Fruit fly (Drosophila melanogaster) whole organism, wandering third instar larva: ENCODE results near the gene CG5934.
A peak's percentile ranks its signal among the peaks of the same experiment; 100 is the strongest.

Source experiments
- Abd-B ChIP-seq: fragments of >200 bp; optimal IDR thresholded peaks from 2 replicates; lab custom pipeline; 2017; ENCODE audit warnings: missing biosample characterization, missing genetic modification characterization
- CG32264 ChIP-seq: fragments of 200-800 bp; sonication (Bioruptor generic); optimal IDR thresholded peaks from 2 replicates; lab custom pipeline; 2016; ENCODE audit warnings: missing biosample characterization, missing genetic modification characterization
- CG9705 ChIP-seq: fragments of 200-800 bp; sonication (Bioruptor generic); optimal IDR thresholded peaks from 2 replicates; lab custom pipeline; 2018; ENCODE audit warnings: missing biosample characterization, mild to moderate bottlenecking, missing genetic modification characterization
- CrebA ChIP-seq: fragments of 200-800 bp; sonication (Bioruptor generic); optimal IDR thresholded peaks from 2 replicates; lab custom pipeline; 2016; ENCODE audit warnings: missing biosample characterization, mild to moderate bottlenecking, missing genetic modification characterization, borderline replicate concordance
- Dfd ChIP-seq: fragments of >200 bp; optimal IDR thresholded peaks from 2 replicates; lab custom pipeline; 2017; ENCODE audit warnings: missing biosample characterization, missing genetic modification characterization
- Dif ChIP-seq: fragments of 200-275, 200-300 bp; sonication (Bioruptor generic); optimal IDR thresholded peaks from 2 replicates; lab custom pipeline; 2018; ENCODE audit warnings: missing biosample characterization, missing genetic modification characterization; ENCODE audit not compliant: partially characterized antibody
- GATAd ChIP-seq: sonication (Bioruptor generic); optimal IDR thresholded peaks from 2 replicates; lab custom pipeline; 2016; ENCODE audit warnings: missing biosample characterization, missing genetic modification characterization
- HLH106 ChIP-seq: fragments of 200-800 bp; optimal IDR thresholded peaks from 3 replicates; lab custom pipeline; 2019; ENCODE audit warnings: missing biosample characterization, mild to moderate bottlenecking, missing genetic modification characterization, moderate library complexity
- Hnf4 ChIP-seq: fragments of 200-800 bp; sonication (Bioruptor generic); optimal IDR thresholded peaks from 2 replicates; lab custom pipeline; 2016; ENCODE audit warnings: missing biosample characterization, mild to moderate bottlenecking, missing genetic modification characterization
- Hr83 ChIP-seq: fragments of 200-300 bp; sonication (Bioruptor generic); optimal IDR thresholded peaks from 2 replicates; lab custom pipeline; 2016; ENCODE audit warnings: missing biosample characterization, mild to moderate bottlenecking, missing genetic modification characterization, moderate library complexity; ENCODE audit not compliant: poor library complexity, severe bottlenecking
- Jra ChIP-seq: sonication (Bioruptor generic); optimal IDR thresholded peaks from 2 replicates; lab custom pipeline; 2016; ENCODE audit warnings: missing biosample characterization, missing genetic modification characterization
- Mio ChIP-seq: sonication (Bioruptor generic); optimal IDR thresholded peaks from 2 replicates; lab custom pipeline; 2016; ENCODE audit warnings: missing biosample characterization, missing genetic modification characterization
- Myc ChIP-seq: fragments of >200 bp; optimal IDR thresholded peaks from 2 replicates; lab custom pipeline; 2017
- OdsH ChIP-seq: fragments of 200-800 bp; sonication (Bioruptor generic); optimal IDR thresholded peaks from 2 replicates; lab custom pipeline; 2016; ENCODE audit warnings: missing biosample characterization, mild to moderate bottlenecking, missing genetic modification characterization
- Rel ChIP-seq, 2 experiments: fragments of 200-800 bp; sonication (Bioruptor generic) in 1 of 2; optimal IDR thresholded peaks; 2 replicates in 1 of 2; 3 replicates in 1 of 2; lab custom pipeline; 2016 to 2019; ENCODE audit warnings: mild to moderate bottlenecking in 2 of 2, missing biosample characterization in 2 of 2, missing genetic modification characterization in 2 of 2, moderate library complexity in 1 of 2
- Sp1 ChIP-seq: fragments of 200-800 bp; sonication (Bioruptor generic); optimal IDR thresholded peaks from 3 replicates; lab custom pipeline; 2019; ENCODE audit warnings: missing biosample characterization, mild to moderate bottlenecking, missing genetic modification characterization, moderate library complexity
- Vsx2 ChIP-seq: fragments of 200-300, 225-300 bp; sonication (Bioruptor generic); optimal IDR thresholded peaks from 2 replicates; lab custom pipeline; 2018; ENCODE audit warnings: missing biosample characterization, missing genetic modification characterization; ENCODE audit not compliant: partially characterized antibody
- br ChIP-seq: fragments of 200-800 bp; sonication (Bioruptor generic); optimal IDR thresholded peaks from 2 replicates; lab custom pipeline; 2016; ENCODE audit warnings: missing biosample characterization, missing genetic modification characterization
- brk ChIP-seq: fragments of 200-800 bp; sonication (Bioruptor generic); optimal IDR thresholded peaks from 2 replicates; lab custom pipeline; 2016; ENCODE audit warnings: missing biosample characterization, mild to moderate bottlenecking, missing genetic modification characterization
- dmrt93B ChIP-seq: fragments of 200-800 bp; sonication (Bioruptor generic); optimal IDR thresholded peaks from 2 replicates; lab custom pipeline; 2018; ENCODE audit warnings: missing biosample characterization, mild to moderate bottlenecking, missing genetic modification characterization
- dsf ChIP-seq: sonication (Bioruptor generic); optimal IDR thresholded peaks from 2 replicates; lab custom pipeline; 2016; ENCODE audit warnings: missing biosample characterization, missing genetic modification characterization, borderline replicate concordance
- ey ChIP-seq: fragments of 200-800 bp; sonication (Bioruptor generic); optimal IDR thresholded peaks from 2 replicates; lab custom pipeline; 2016; ENCODE audit warnings: missing biosample characterization, missing genetic modification characterization
- foxo ChIP-seq, 2 experiments: fragments of 200-800 bp; sonication (Bioruptor generic); optimal IDR thresholded peaks; 2 replicates in 1 of 2; 3 replicates in 1 of 2; lab custom pipeline; 2016 to 2017; ENCODE audit warnings: missing biosample characterization in 2 of 2, missing genetic modification characterization in 2 of 2
- fru ChIP-seq: fragments of 200-800 bp; sonication (Bioruptor generic); optimal IDR thresholded peaks from 3 replicates; lab custom pipeline; 2016; ENCODE audit warnings: missing biosample characterization, mild to moderate bottlenecking, missing genetic modification characterization
- h ChIP-seq: fragments of 200-800 bp; sonication (Bioruptor generic); optimal IDR thresholded peaks from 3 replicates; lab custom pipeline; 2016; ENCODE audit warnings: missing biosample characterization, mild to moderate bottlenecking, missing genetic modification characterization
- jim ChIP-seq: fragments of 175-275, 200-325 bp; sonication (Bioruptor generic); optimal IDR thresholded peaks from 2 replicates; lab custom pipeline; 2016; ENCODE audit warnings: missing biosample characterization, mild to moderate bottlenecking, missing genetic modification characterization
- lola ChIP-seq: fragments of >200 bp; optimal IDR thresholded peaks from 2 replicates; lab custom pipeline; 2017; ENCODE audit warnings: missing biosample characterization, missing genetic modification characterization
- pan ChIP-seq: fragments of >200 bp; optimal IDR thresholded peaks from 2 replicates; lab custom pipeline; 2017
- psq ChIP-seq: fragments of 200-800 bp; sonication (Bioruptor generic); optimal IDR thresholded peaks from 3 replicates; lab custom pipeline; 2017; ENCODE audit warnings: missing biosample characterization, mild to moderate bottlenecking, missing genetic modification characterization, moderate library complexity
- rgr ChIP-seq: fragments of 200-800 bp; sonication (Bioruptor generic); optimal IDR thresholded peaks from 3 replicates; lab custom pipeline; 2016; ENCODE audit warnings: missing biosample characterization, mild to moderate bottlenecking, missing genetic modification characterization
- sage ChIP-seq: fragments of 200-800 bp; sonication (Bioruptor generic); optimal IDR thresholded peaks from 2 replicates; lab custom pipeline; 2016; ENCODE audit warnings: missing biosample characterization, mild to moderate bottlenecking, missing genetic modification characterization
- sv ChIP-seq: fragments of 200-800 bp; sonication (Bioruptor generic); optimal IDR thresholded peaks from 3 replicates; lab custom pipeline; 2016; ENCODE audit warnings: missing biosample characterization, missing genetic modification characterization
- usp ChIP-seq: fragments of >200 bp; optimal IDR thresholded peaks from 2 replicates; lab custom pipeline; 2017; ENCODE audit warnings: missing biosample characterization, missing genetic modification characterization
- woc ChIP-seq: sonication (Bioruptor generic); optimal IDR thresholded peaks from 2 replicates; lab custom pipeline; 2016; ENCODE audit warnings: missing biosample characterization, mild to moderate bottlenecking, missing genetic modification characterization

The CG5934 gene

DNA sequence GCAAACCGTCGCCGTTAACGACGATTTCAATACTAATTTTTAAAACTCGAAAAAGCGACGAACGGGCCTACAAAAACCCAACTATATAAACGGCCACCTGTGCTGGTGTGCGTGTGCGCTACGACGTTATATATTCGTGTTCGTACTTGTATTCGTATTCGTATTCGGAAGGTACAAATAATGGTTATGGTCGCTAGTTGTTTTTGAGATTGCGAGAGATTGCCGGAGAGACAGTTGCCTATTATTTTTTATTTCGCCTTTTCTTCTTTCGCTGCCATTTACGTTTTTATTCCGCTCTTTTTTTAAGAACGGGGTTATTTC lies 8.3 kb downstream of the CG5934 start:
- TF ChIP-seq lola: no peak
- TF ChIP-seq CG9705: no peak
- no peak for TF ChIP-seq pan (lab: Kevin White, UChicago)
- no peak for TF ChIP-seq Dif (GFP tag; lab: Kevin White, UChicago)
- TF ChIP-seq psq: no peak
- TF ChIP-seq Dfd (GFP tag; lab: Kevin White, UChicago): no peak
- no peak for TF ChIP-seq Hnf4 (GFP tag; lab: Kevin White, UChicago)
- TF ChIP-seq jim (GFP tag; lab: Kevin White, UChicago): no peak
- no peak for TF ChIP-seq GATAd (GFP tag; lab: Kevin White, UChicago)
- no peak for TF ChIP-seq Abd-B (GFP tag; lab: Kevin White, UChicago)
- no peak for TF ChIP-seq dmrt93B (GFP tag; lab: Kevin White, UChicago)
- no peak for TF ChIP-seq Rel (GFP tag; optimal IDR thresholded peaks at IDR 0.05; lab: Kevin White, UChicago)
- TF ChIP-seq Rel (tag; optimal IDR thresholded peaks at IDR 0.05; lab: Kevin White, UChicago): no peak
- no peak for TF ChIP-seq CrebA (GFP tag; lab: Kevin White, UChicago)
- no peak for TF ChIP-seq brk (GFP tag; lab: Kevin White, UChicago)
- TF ChIP-seq sv (GFP tag; lab: Kevin White, UChicago): no peak
- TF ChIP-seq br: no peak
- TF ChIP-seq usp (GFP tag; lab: Kevin White, UChicago): no peak
- TF ChIP-seq dsf (GFP tag; lab: Kevin White, UChicago): no peak
- TF ChIP-seq rgr (GFP tag; lab: Kevin White, UChicago): no peak
- no peak for TF ChIP-seq h (GFP tag; lab: Kevin White, UChicago)

- peak; percentile 34 for TF ChIP-seq Sp1 (GFP tag; lab: Kevin White, UChicago)
- peak; percentile 89 for TF ChIP-seq woc (GFP tag; lab: Kevin White, UChicago)
- no peak for TF ChIP-seq GATAd (GFP tag; lab: Kevin White, UChicago)
- peak; percentile 62 for TF ChIP-seq ey (GFP tag; lab: Kevin White, UChicago)
- peak; percentile 9 for TF ChIP-seq CG9705
- TF ChIP-seq rgr (GFP tag; lab: Kevin White, UChicago): peak; percentile 58
- TF ChIP-seq psq: peak; percentile 28
- TF ChIP-seq brk (GFP tag; lab: Kevin White, UChicago): no peak
- peak; percentile 1 for TF ChIP-seq Hr83
- peak; percentile 61 for TF ChIP-seq HLH106 (tag; lab: Kevin White, UChicago)
- no peak for TF ChIP-seq CG32264 (GFP tag; lab: Kevin White, UChicago)
- TF ChIP-seq dmrt93B (GFP tag; lab: Kevin White, UChicago): peak; percentile 23
- TF ChIP-seq Rel (GFP tag; optimal IDR thresholded peaks at IDR 0.05; lab: Kevin White, UChicago): no peak
- TF ChIP-seq Rel (tag; optimal IDR thresholded peaks at IDR 0.05; lab: Kevin White, UChicago): no peak
- peak in 1 of 2 experiments; percentile 73 for TF ChIP-seq foxo (GFP tag; optimal IDR thresholded peaks at IDR 0.05; lab: Kevin White, UChicago)
- TF ChIP-seq Mio (GFP tag; lab: Kevin White, UChicago): no peak
- no peak for TF ChIP-seq CrebA (GFP tag; lab: Kevin White, UChicago)
- TF ChIP-seq br: peak; percentile 42
- TF ChIP-seq OdsH (GFP tag; lab: Kevin White, UChicago): peak; percentile 47
- peak; percentile 57 for TF ChIP-seq h (GFP tag; lab: Kevin White, UChicago)
- TF ChIP-seq fru (GFP tag; lab: Kevin White, UChicago): peak; percentile 73
- peak; percentile 39 for TF ChIP-seq sv (GFP tag; lab: Kevin White, UChicago)
- TF ChIP-seq Hnf4 (GFP tag; lab: Kevin White, UChicago): peak; percentile 64
- no peak for TF ChIP-seq lola
Observed at dm6 chr3R:27282286-27282685, 8.8 kb downstream of the CG5934 start, which contains the start of gene mrt. Gene mrt, minus strand, starts transcription at chr3R:27282661.

DNA sequence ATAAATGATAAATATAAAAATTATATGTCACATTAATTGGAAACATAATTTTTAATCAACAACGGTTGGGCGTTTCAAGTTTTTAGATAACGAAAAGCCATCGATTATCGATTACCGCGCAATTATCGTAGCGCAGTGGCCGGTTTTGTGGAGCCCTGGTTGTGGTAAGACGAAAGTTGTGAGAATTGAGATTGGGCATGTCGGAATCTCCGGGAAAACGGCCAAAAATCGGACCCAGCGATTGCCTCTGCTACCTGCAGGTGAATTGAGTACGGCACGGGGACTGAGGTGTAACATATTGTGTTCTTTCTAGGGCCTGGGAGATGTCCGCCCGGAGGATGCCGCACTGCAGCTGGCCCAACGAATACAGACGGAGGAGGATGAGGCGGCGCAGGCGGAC lies 10.1 kb downstream of the CG5934 start, which contains the start of gene CG3368:
CG3368 (plus strand) TSS at position 136 of the 400 bp plus-strand sequence.
- TF ChIP-seq Dif (GFP tag; lab: Kevin White, UChicago) (no peak), sv (GFP tag; lab: Kevin White, UChicago) (no peak), Jra (no peak), Vsx2 (no peak), Myc (lab: Kevin White, UChicago) (no peak), Hr83 (no peak), dsf (GFP tag; lab: Kevin White, UChicago) (no peak), foxo (GFP tag; optimal IDR thresholded peaks at IDR 0.05; lab: Kevin White, UChicago) (no peak), OdsH (GFP tag; lab: Kevin White, UChicago) (no peak), CrebA (GFP tag; lab: Kevin White, UChicago) (no peak), lola (no peak), sage (GFP tag; lab: Kevin White, UChicago) (no peak), Rel (GFP tag; optimal IDR thresholded peaks at IDR 0.05; lab: Kevin White, UChicago) (no peak), Rel (tag; optimal IDR thresholded peaks at IDR 0.05; lab: Kevin White, UChicago) (no peak), woc (GFP tag; lab: Kevin White, UChicago) (no peak)
